Fruit fly (Drosophila melanogaster): ENCODE results near the gene Ssadh.

DNA sequence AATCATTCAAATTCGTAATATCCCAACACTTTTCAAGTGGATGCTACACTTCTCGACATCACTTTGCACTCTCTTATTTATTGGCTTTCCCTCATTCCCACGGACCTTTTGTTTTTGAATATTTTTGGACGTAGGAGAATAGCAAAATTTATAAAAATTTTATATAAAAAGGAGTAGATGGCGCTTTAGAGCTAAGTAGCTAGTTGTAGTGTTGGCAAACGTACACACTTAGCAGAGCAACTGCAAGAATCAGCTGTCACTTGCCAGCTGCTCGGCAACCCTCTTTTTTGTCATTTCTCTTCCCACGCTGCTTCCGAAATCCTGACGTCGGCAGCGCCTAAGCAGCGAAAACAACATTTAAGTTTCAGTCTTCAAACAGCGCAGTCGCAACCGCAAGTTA, 32.6 kb downstream of the Ssadh start:
- TF ChIP-seq CG12605 (GFP tag; IDR thresholded peaks at IDR 0.05) (no peak), Pif1B (GFP tag; optimal IDR thresholded peaks at IDR 0.05) (no peak), rn (GFP tag; IDR thresholded peaks at IDR 0.05) (no peak), Ets98B (GFP tag; IDR thresholded peaks at IDR 0.05) (no peak), fd96Ca (GFP tag; IDR thresholded peaks at IDR 0.05) (no peak)

Measured in whole organism, pupa.